Fruit fly (Drosophila melanogaster) whole organism, wandering third instar larva: ENCODE data around the gene CG11504.

Experiments used
- Abd-B ChIP-seq: fragments of >200 bp; optimal IDR thresholded peaks from 2 replicates; lab custom pipeline; 2017; ENCODE audit warnings: missing biosample characterization, missing genetic modification characterization
- CG32264 ChIP-seq: fragments of 200-800 bp; sonication (Bioruptor generic); optimal IDR thresholded peaks from 2 replicates; lab custom pipeline; 2016; ENCODE audit warnings: missing biosample characterization, missing genetic modification characterization
- CG9705 ChIP-seq: fragments of 200-800 bp; sonication (Bioruptor generic); optimal IDR thresholded peaks from 2 replicates; lab custom pipeline; 2018; ENCODE audit warnings: missing biosample characterization, mild to moderate bottlenecking, missing genetic modification characterization
- CrebA ChIP-seq: fragments of 200-800 bp; sonication (Bioruptor generic); optimal IDR thresholded peaks from 2 replicates; lab custom pipeline; 2016; ENCODE audit warnings: missing biosample characterization, mild to moderate bottlenecking, missing genetic modification characterization, borderline replicate concordance
- Dfd ChIP-seq: fragments of >200 bp; optimal IDR thresholded peaks from 2 replicates; lab custom pipeline; 2017; ENCODE audit warnings: missing biosample characterization, missing genetic modification characterization
- Dif ChIP-seq: fragments of 200-275, 200-300 bp; sonication (Bioruptor generic); optimal IDR thresholded peaks from 2 replicates; lab custom pipeline; 2018; ENCODE audit warnings: missing biosample characterization, missing genetic modification characterization; ENCODE audit not compliant: partially characterized antibody
- GATAd ChIP-seq: sonication (Bioruptor generic); optimal IDR thresholded peaks from 2 replicates; lab custom pipeline; 2016; ENCODE audit warnings: missing biosample characterization, missing genetic modification characterization
- HLH106 ChIP-seq: fragments of 200-800 bp; optimal IDR thresholded peaks from 3 replicates; lab custom pipeline; 2019; ENCODE audit warnings: missing biosample characterization, mild to moderate bottlenecking, missing genetic modification characterization, moderate library complexity
- Hnf4 ChIP-seq: fragments of 200-800 bp; sonication (Bioruptor generic); optimal IDR thresholded peaks from 2 replicates; lab custom pipeline; 2016; ENCODE audit warnings: missing biosample characterization, mild to moderate bottlenecking, missing genetic modification characterization
- Hr78 ChIP-seq: fragments of >200 bp; optimal IDR thresholded peaks from 2 replicates; lab custom pipeline; 2017; ENCODE audit warnings: missing biosample characterization, missing genetic modification characterization
- Hr83 ChIP-seq: fragments of 200-300 bp; sonication (Bioruptor generic); optimal IDR thresholded peaks from 2 replicates; lab custom pipeline; 2016; ENCODE audit warnings: missing biosample characterization, mild to moderate bottlenecking, missing genetic modification characterization, moderate library complexity; ENCODE audit not compliant: poor library complexity, severe bottlenecking
- Jra ChIP-seq: sonication (Bioruptor generic); optimal IDR thresholded peaks from 2 replicates; lab custom pipeline; 2016; ENCODE audit warnings: missing biosample characterization, missing genetic modification characterization
- Mio ChIP-seq: sonication (Bioruptor generic); optimal IDR thresholded peaks from 2 replicates; lab custom pipeline; 2016; ENCODE audit warnings: missing biosample characterization, missing genetic modification characterization
- Myc ChIP-seq: fragments of >200 bp; optimal IDR thresholded peaks from 2 replicates; lab custom pipeline; 2017
- N ChIP-seq: fragments of >200 bp; optimal IDR thresholded peaks from 2 replicates; lab custom pipeline; 2018; ENCODE audit warnings: missing biosample characterization, missing external identifiers, missing genetic modification characterization
- OdsH ChIP-seq: fragments of 200-800 bp; sonication (Bioruptor generic); optimal IDR thresholded peaks from 2 replicates; lab custom pipeline; 2016; ENCODE audit warnings: missing biosample characterization, mild to moderate bottlenecking, missing genetic modification characterization
- Rel ChIP-seq, 2 experiments: fragments of 200-800 bp; sonication (Bioruptor generic) in 1 of 2; optimal IDR thresholded peaks; 2 replicates in 1 of 2; 3 replicates in 1 of 2; lab custom pipeline; 2016 to 2019; ENCODE audit warnings: mild to moderate bottlenecking in 2 of 2, missing biosample characterization in 2 of 2, missing genetic modification characterization in 2 of 2, moderate library complexity in 1 of 2
- Sp1 ChIP-seq: fragments of 200-800 bp; sonication (Bioruptor generic); optimal IDR thresholded peaks from 3 replicates; lab custom pipeline; 2019; ENCODE audit warnings: missing biosample characterization, mild to moderate bottlenecking, missing genetic modification characterization, moderate library complexity
- Vsx2 ChIP-seq: fragments of 200-300, 225-300 bp; sonication (Bioruptor generic); optimal IDR thresholded peaks from 2 replicates; lab custom pipeline; 2018; ENCODE audit warnings: missing biosample characterization, missing genetic modification characterization; ENCODE audit not compliant: partially characterized antibody
- br ChIP-seq: fragments of 200-800 bp; sonication (Bioruptor generic); optimal IDR thresholded peaks from 2 replicates; lab custom pipeline; 2016; ENCODE audit warnings: missing biosample characterization, missing genetic modification characterization
- brk ChIP-seq: fragments of 200-800 bp; sonication (Bioruptor generic); optimal IDR thresholded peaks from 2 replicates; lab custom pipeline; 2016; ENCODE audit warnings: missing biosample characterization, mild to moderate bottlenecking, missing genetic modification characterization
- dl ChIP-seq, 2 experiments: fragments of 175-275, 200-275 bp in 1 of 2; fragments of 200-275 bp in 1 of 2; sonication (Bioruptor generic); optimal IDR thresholded peaks; lab custom pipeline; 2018; ENCODE audit warnings: mild to moderate bottlenecking in 2 of 2, missing biosample characterization in 2 of 2, missing genetic modification characterization in 2 of 2, moderate library complexity in 2 of 2; ENCODE audit not compliant: partially characterized antibody in 2 of 2, insufficient read depth in 1 of 2
- dmrt93B ChIP-seq: fragments of 200-800 bp; sonication (Bioruptor generic); optimal IDR thresholded peaks from 2 replicates; lab custom pipeline; 2018; ENCODE audit warnings: missing biosample characterization, mild to moderate bottlenecking, missing genetic modification characterization
- dsf ChIP-seq: sonication (Bioruptor generic); optimal IDR thresholded peaks from 2 replicates; lab custom pipeline; 2016; ENCODE audit warnings: missing biosample characterization, missing genetic modification characterization, borderline replicate concordance
- ey ChIP-seq: fragments of 200-800 bp; sonication (Bioruptor generic); optimal IDR thresholded peaks from 2 replicates; lab custom pipeline; 2016; ENCODE audit warnings: missing biosample characterization, missing genetic modification characterization
- foxo ChIP-seq, 2 experiments: fragments of 200-800 bp; sonication (Bioruptor generic); optimal IDR thresholded peaks; 2 replicates in 1 of 2; 3 replicates in 1 of 2; lab custom pipeline; 2016 to 2017; ENCODE audit warnings: missing biosample characterization in 2 of 2, missing genetic modification characterization in 2 of 2
- fru ChIP-seq: fragments of 200-800 bp; sonication (Bioruptor generic); optimal IDR thresholded peaks from 3 replicates; lab custom pipeline; 2016; ENCODE audit warnings: missing biosample characterization, mild to moderate bottlenecking, missing genetic modification characterization
- h ChIP-seq: fragments of 200-800 bp; sonication (Bioruptor generic); optimal IDR thresholded peaks from 3 replicates; lab custom pipeline; 2016; ENCODE audit warnings: missing biosample characterization, mild to moderate bottlenecking, missing genetic modification characterization
- jim ChIP-seq: fragments of 175-275, 200-325 bp; sonication (Bioruptor generic); optimal IDR thresholded peaks from 2 replicates; lab custom pipeline; 2016; ENCODE audit warnings: missing biosample characterization, mild to moderate bottlenecking, missing genetic modification characterization
- lola ChIP-seq: fragments of >200 bp; optimal IDR thresholded peaks from 2 replicates; lab custom pipeline; 2017; ENCODE audit warnings: missing biosample characterization, missing genetic modification characterization
- pan ChIP-seq: fragments of >200 bp; optimal IDR thresholded peaks from 2 replicates; lab custom pipeline; 2017
- psq ChIP-seq: fragments of 200-800 bp; sonication (Bioruptor generic); optimal IDR thresholded peaks from 3 replicates; lab custom pipeline; 2017; ENCODE audit warnings: missing biosample characterization, mild to moderate bottlenecking, missing genetic modification characterization, moderate library complexity
- rgr ChIP-seq: fragments of 200-800 bp; sonication (Bioruptor generic); optimal IDR thresholded peaks from 3 replicates; lab custom pipeline; 2016; ENCODE audit warnings: missing biosample characterization, mild to moderate bottlenecking, missing genetic modification characterization
- sage ChIP-seq: fragments of 200-800 bp; sonication (Bioruptor generic); optimal IDR thresholded peaks from 2 replicates; lab custom pipeline; 2016; ENCODE audit warnings: missing biosample characterization, mild to moderate bottlenecking, missing genetic modification characterization
- sv ChIP-seq: fragments of 200-800 bp; sonication (Bioruptor generic); optimal IDR thresholded peaks from 3 replicates; lab custom pipeline; 2016; ENCODE audit warnings: missing biosample characterization, missing genetic modification characterization
- tai ChIP-seq: sonication (Bioruptor generic); optimal IDR thresholded peaks from 2 replicates; lab custom pipeline; 2016; ENCODE audit warnings: missing biosample characterization, missing genetic modification characterization
- usp ChIP-seq: fragments of >200 bp; optimal IDR thresholded peaks from 2 replicates; lab custom pipeline; 2017; ENCODE audit warnings: missing biosample characterization, missing genetic modification characterization
- woc ChIP-seq: sonication (Bioruptor generic); optimal IDR thresholded peaks from 2 replicates; lab custom pipeline; 2016; ENCODE audit warnings: missing biosample characterization, mild to moderate bottlenecking, missing genetic modification characterization

The CG11504 gene

dm6 chr3R:30046029-30047001 lies 48.6 kb downstream of the CG11504 start, which contains the start of the genes RpL32 and CG7943:
Gene RpL32 (minus strand): TSS chr3R:30046161.
Gene CG7943 (plus strand): TSS chr3R:30046470.
- TF ChIP-seq ey (GFP tag; lab: Kevin White, UChicago), result peak; percentile 89
- TF ChIP-seq br (GFP tag; lab: Kevin White, UChicago), result peak; percentile 95
- TF ChIP-seq psq (GFP tag; lab: Kevin White, UChicago), result peak; percentile 83
- TF ChIP-seq Vsx2, result no peak
- TF ChIP-seq Rel (GFP tag; optimal IDR thresholded peaks at IDR 0.05; lab: Kevin White, UChicago), result no peak
- TF ChIP-seq Rel (tag; optimal IDR thresholded peaks at IDR 0.05; lab: Kevin White, UChicago), result peak; percentile 67
- peak; percentile 90 for TF ChIP-seq GATAd (GFP tag; lab: Kevin White, UChicago)
- TF ChIP-seq sv (GFP tag; lab: Kevin White, UChicago), result peak; percentile 82
- TF ChIP-seq Abd-B (GFP tag; lab: Kevin White, UChicago), result no peak
- TF ChIP-seq pan (lab: Kevin White, UChicago), result no peak
- peak; percentile 96 for TF ChIP-seq CG9705 (GFP tag; lab: Kevin White, UChicago)
- TF ChIP-seq foxo (GFP tag; optimal IDR thresholded peaks at IDR 0.05; lab: Kevin White, UChicago), result peak; percentile 84 to 96
- peak; percentile 92 for TF ChIP-seq Sp1 (GFP tag; lab: Kevin White, UChicago)
- no peak for TF ChIP-seq dl (GFP tag; optimal IDR thresholded peaks at IDR 0.05; lab: Kevin White, UChicago; ENCODE audit: insufficient read depth in 1 of 2, partially characterized antibody in 2 of 2)
- TF ChIP-seq woc (GFP tag; lab: Kevin White, UChicago), result peak; percentile 93
- no peak for TF ChIP-seq brk (GFP tag; lab: Kevin White, UChicago)
- peak; percentile 89 for TF ChIP-seq dsf (GFP tag; lab: Kevin White, UChicago)
- peak; percentile 96 for TF ChIP-seq fru
- peak; percentile 95 for TF ChIP-seq HLH106 (tag; lab: Kevin White, UChicago)
- TF ChIP-seq Dif (GFP tag; lab: Kevin White, UChicago), result no peak
- peak; percentile 95 for TF ChIP-seq rgr
- TF ChIP-seq Hr83 (GFP tag; lab: Kevin White, UChicago), result peak; percentile 99
- TF ChIP-seq jim (GFP tag; lab: Kevin White, UChicago), result peak; percentile 34
- TF ChIP-seq Jra (GFP tag; lab: Kevin White, UChicago), result peak; percentile 93
- TF ChIP-seq OdsH (GFP tag; lab: Kevin White, UChicago), result peak; percentile 91
- no peak for TF ChIP-seq usp (GFP tag; lab: Kevin White, UChicago)
- peak; percentile 88 for TF ChIP-seq sage (GFP tag; lab: Kevin White, UChicago)
- TF ChIP-seq Mio (GFP tag; lab: Kevin White, UChicago), result peak; percentile 74
- no peak for TF ChIP-seq lola (GFP tag; lab: Kevin White, UChicago)
- peak; percentile 97 for TF ChIP-seq dmrt93B (GFP tag; lab: Kevin White, UChicago)
- peak; percentile 94 for TF ChIP-seq CG32264 (GFP tag; lab: Kevin White, UChicago)
- peak; percentile 76 for TF ChIP-seq Myc
- no peak for TF ChIP-seq CrebA (GFP tag; lab: Kevin White, UChicago)
- no peak for TF ChIP-seq Dfd (GFP tag; lab: Kevin White, UChicago)
- TF ChIP-seq h, result peak; percentile 97
- no peak for TF ChIP-seq N (GFP tag; lab: Kevin White, UChicago)
- TF ChIP-seq Hr78 (GFP tag; lab: Kevin White, UChicago), result no peak
- no peak for TF ChIP-seq tai
- peak; percentile 95 for TF ChIP-seq Hnf4 (GFP tag; lab: Kevin White, UChicago)
